Worm (Caenorhabditis elegans) whole organism, L3 larva: Measurements from ENCODE around the gene Y25C1A.7.

Source experiments
- R02D3.7 ChIP-seq: fragments of 150-350 bp; optimal IDR thresholded peaks from 2 replicates; lab custom pipeline; 2014; ENCODE audit warnings: missing biosample characterization, missing genetic modification characterization
- aly-2 ChIP-seq: fragments of 150-350 bp; optimal IDR thresholded peaks from 2 replicates; lab custom pipeline; 2014; ENCODE audit warnings: missing biosample characterization, missing genetic modification characterization
- ama-1 ChIP-seq: fragments of 150-350 bp; optimal IDR thresholded peaks from 2 replicates; lab custom pipeline; 2018
- ceh-28 ChIP-seq: fragments of 150-350 bp; optimal IDR thresholded peaks from 2 replicates; lab custom pipeline; 2014; ENCODE audit warnings: missing biosample characterization, missing genetic modification reagents, missing genetic modification characterization
- ceh-9 ChIP-seq: sonication (generic microtip); optimal IDR thresholded peaks from 2 replicates; lab custom pipeline; 2018; ENCODE audit warnings: missing biosample characterization, missing genetic modification characterization
- daf-12 ChIP-seq: fragments of 150-350 bp; optimal IDR thresholded peaks from 2 replicates; lab custom pipeline; 2014; ENCODE audit warnings: missing biosample characterization, missing genetic modification reagents, missing genetic modification characterization
- egl-27 ChIP-seq: sonication (generic microtip); optimal IDR thresholded peaks from 4 replicates; lab custom pipeline; 2017; ENCODE audit warnings: missing biosample characterization, missing genetic modification reagents, missing genetic modification characterization
- elt-1 ChIP-seq: fragments of 150-350 bp; optimal IDR thresholded peaks from 2 replicates; lab custom pipeline; 2014; ENCODE audit warnings: missing biosample characterization, missing genetic modification characterization
- elt-2 ChIP-seq: sonication (generic microtip); optimal IDR thresholded peaks from 2 replicates; lab custom pipeline; 2016; ENCODE audit warnings: missing genetic modification reagents, mild to moderate bottlenecking, missing genetic modification characterization, missing compliant biosample characterization
- elt-3 ChIP-seq, 3 experiments: fragments of 150-350 bp in 1 of 3; sonication (generic microtip) in 2 of 3; optimal IDR thresholded peaks; 2 replicates in 2 of 3; 4 replicates in 1 of 3; lab custom pipeline; 2014 to 2017; ENCODE audit warnings: missing biosample characterization in 3 of 3, missing genetic modification characterization in 3 of 3
- eor-1 ChIP-seq, 2 experiments: fragments of 150-350 bp; optimal IDR thresholded peaks; 2 replicates each; lab custom pipeline; 2014 to 2018; ENCODE audit warnings: missing biosample characterization in 2 of 2, missing genetic modification characterization in 2 of 2
- hmg-11 ChIP-seq: sonication (generic microtip); optimal IDR thresholded peaks from 2 replicates; lab custom pipeline; 2016; ENCODE audit warnings: missing genetic modification characterization, missing compliant biosample characterization
- lin-15B ChIP-seq: fragments of 150-350 bp; optimal IDR thresholded peaks from 2 replicates; lab custom pipeline; 2014; ENCODE audit warnings: missing biosample characterization, missing genetic modification characterization
- lsy-12 ChIP-seq: sonication (generic microtip); optimal IDR thresholded peaks from 2 replicates; lab custom pipeline; 2016; ENCODE audit warnings: mild to moderate bottlenecking, missing genetic modification characterization, missing compliant biosample characterization
- mdl-1 ChIP-seq: fragments of 150-350 bp; optimal IDR thresholded peaks from 2 replicates; lab custom pipeline; 2014; ENCODE audit warnings: missing biosample characterization, missing genetic modification characterization
- mml-1 ChIP-seq: fragments of 150-350 bp; sonication (generic microtip); optimal IDR thresholded peaks from 3 replicates; lab custom pipeline; 2014; ENCODE audit warnings: missing biosample characterization, missing genetic modification characterization
- nfya-1 ChIP-seq: sonication (generic microtip); optimal IDR thresholded peaks from 2 replicates; lab custom pipeline; 2017; ENCODE audit warnings: missing genetic modification characterization, mild to moderate bottlenecking, missing compliant biosample characterization, antibody characterized with exemption, moderate library complexity; ENCODE audit not compliant: insufficient read depth
- nhr-11 ChIP-seq: fragments of 150-350 bp; optimal IDR thresholded peaks from 2 replicates; lab custom pipeline; 2014; ENCODE audit warnings: missing biosample characterization, missing genetic modification characterization
- nhr-237 ChIP-seq: fragments of 150-350 bp; optimal IDR thresholded peaks from 2 replicates; lab custom pipeline; 2014; ENCODE audit warnings: missing biosample characterization, missing genetic modification characterization
- nhr-25 ChIP-seq: sonication (generic microtip); optimal IDR thresholded peaks from 2 replicates; lab custom pipeline; 2017; ENCODE audit warnings: missing biosample characterization, missing genetic modification characterization
- nhr-28 ChIP-seq: fragments of 150-350 bp; optimal IDR thresholded peaks from 2 replicates; lab custom pipeline; 2014; ENCODE audit warnings: missing biosample characterization, missing genetic modification characterization
- nhr-43 ChIP-seq: sonication (generic microtip); optimal IDR thresholded peaks from 2 replicates; lab custom pipeline; 2016; ENCODE audit warnings: mild to moderate bottlenecking, missing genetic modification characterization, missing compliant biosample characterization; ENCODE audit not compliant: poor library complexity, severe bottlenecking
- nhr-67 ChIP-seq: fragments of 150-350 bp; optimal IDR thresholded peaks from 2 replicates; lab custom pipeline; 2014; ENCODE audit warnings: missing biosample characterization, missing genetic modification characterization
- nhr-76 ChIP-seq: fragments of 150-350 bp; sonication (generic microtip); optimal IDR thresholded peaks from 5 replicates; lab custom pipeline; 2014; ENCODE audit warnings: missing biosample characterization, missing genetic modification characterization
- nhr-77 ChIP-seq: fragments of 150-350 bp; optimal IDR thresholded peaks from 2 replicates; lab custom pipeline; 2014; ENCODE audit warnings: missing biosample characterization, missing genetic modification characterization
- pha-4 ChIP-seq: fragments of 150-350 bp; optimal IDR thresholded peaks from 2 replicates; lab custom pipeline; 2014; ENCODE audit warnings: missing biosample characterization, missing genetic modification reagents, missing genetic modification characterization
- pqm-1 ChIP-seq: fragments of 150-350 bp; optimal IDR thresholded peaks from 2 replicates; lab custom pipeline; 2017; ENCODE audit warnings: missing biosample characterization, missing genetic modification characterization, inconsistent platforms
- sea-2 ChIP-seq: fragments of 150-350 bp; sonication (generic microtip); optimal IDR thresholded peaks from 4 replicates; lab custom pipeline; 2014; ENCODE audit warnings: missing biosample characterization, missing genetic modification reagents, missing genetic modification characterization
- snpc-4 ChIP-seq: fragments of 150-350 bp; optimal IDR thresholded peaks from 2 replicates; lab custom pipeline; 2014; ENCODE audit warnings: missing biosample characterization, missing genetic modification characterization
- unc-39 ChIP-seq: sonication (generic microtip); optimal IDR thresholded peaks from 4 replicates; lab custom pipeline; 2017; ENCODE audit warnings: missing biosample characterization, missing genetic modification characterization
- unc-62 ChIP-seq: fragments of 150-350 bp; sonication (generic microtip); optimal IDR thresholded peaks from 4 replicates; lab custom pipeline; 2014; ENCODE audit warnings: missing biosample characterization, missing genetic modification reagents, missing genetic modification characterization
- zag-1 ChIP-seq: fragments of 150-350 bp; optimal IDR thresholded peaks from 2 replicates; lab custom pipeline; 2014; ENCODE audit warnings: missing biosample characterization, missing genetic modification characterization
- ztf-11 ChIP-seq: fragments of 150-350 bp; optimal IDR thresholded peaks from 2 replicates; lab custom pipeline; 2014; ENCODE audit warnings: missing biosample characterization, missing genetic modification characterization
- ztf-4 ChIP-seq: fragments of 150-350 bp; optimal IDR thresholded peaks from 2 replicates; lab custom pipeline; 2014; ENCODE audit warnings: missing biosample characterization, missing genetic modification characterization

Gene Y25C1A.7

DNA sequence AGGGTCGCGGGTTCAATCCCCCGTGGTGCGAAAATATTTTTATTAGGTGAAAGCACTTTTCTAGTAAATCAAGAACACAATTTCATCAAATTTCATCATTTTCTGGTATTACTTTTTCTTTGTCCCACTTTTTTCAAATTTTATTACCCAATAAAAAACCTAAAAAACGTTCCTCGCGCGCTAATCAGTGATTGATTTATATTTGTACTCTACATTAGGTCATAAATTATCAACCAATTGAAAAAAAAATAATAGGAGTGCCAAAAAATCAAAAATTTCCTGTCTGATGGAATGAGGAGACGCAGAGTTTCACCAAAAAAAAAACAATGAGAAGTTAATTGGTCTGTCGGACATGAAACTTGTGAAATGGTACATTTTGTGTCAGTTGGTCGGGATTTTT is 46.2 kb downstream of the Y25C1A.7 start:
- no peak for TF ChIP-seq lin-15B (tag; lab: Kevin White, UChicago)
- TF ChIP-seq elt-3 (tag; optimal IDR thresholded peaks at IDR 0.05; lab: Kevin White, UChicago), result no peak
- no peak for TF ChIP-seq sea-2 (GFP tag; lab: Kevin White, UChicago)
- TF ChIP-seq unc-39 (tag; lab: Kevin White, UChicago), result no peak
- TF ChIP-seq nhr-76, result no peak
- no peak for TF ChIP-seq aly-2 (tag; lab: Kevin White, UChicago)
- no peak for TF ChIP-seq pha-4 (tag; lab: Kevin White, UChicago)
- TF ChIP-seq egl-27 (tag; lab: Kevin White, UChicago), result no peak
- TF ChIP-seq nhr-43, result no peak
- no peak for TF ChIP-seq nhr-11 (tag; lab: Kevin White, UChicago)
- no peak for TF ChIP-seq mml-1
- no peak for TF ChIP-seq elt-2 (tag; lab: Kevin White, UChicago)
- TF ChIP-seq R02D3.7 (tag; lab: Kevin White, UChicago), result no peak
- no peak for TF ChIP-seq nhr-237 (tag; lab: Kevin White, UChicago)
- TF ChIP-seq nhr-25 (tag; lab: Kevin White, UChicago), result no peak
- TF ChIP-seq snpc-4 (tag; lab: Kevin White, UChicago), result no peak
- TF ChIP-seq nhr-67 (tag; lab: Kevin White, UChicago), result no peak
- no peak for TF ChIP-seq ztf-4 (tag; lab: Kevin White, UChicago)

- TF ChIP-seq mdl-1 (no peak), daf-12 (tag; lab: Kevin White, UChicago) (no peak), ztf-11 (tag; lab: Kevin White, UChicago) (no peak), elt-3 (tag; optimal IDR thresholded peaks at IDR 0.05; lab: Kevin White, UChicago) (no peak), ama-1 (lab: Kevin White, UChicago) (no peak), lsy-12 (no peak), zag-1 (no peak), hmg-11 (tag; lab: Kevin White, UChicago) (no peak), nfya-1 (tag; lab: Kevin White, UChicago) (no peak), nhr-77 (no peak), sea-2 (GFP tag; lab: Kevin White, UChicago) (no peak), elt-1 (no peak)
These were observed 47.4 kb downstream of the Y25C1A.7 start, which contains the start of gene clec-2 for ce11 chrII:3023381-3023935. TSS of gene clec-2 (minus strand) at chrII:3023431.

ce11 chrII:3020899-3021298 is 50.0 kb downstream of the Y25C1A.7 start:
- TF ChIP-seq ceh-9 (tag; lab: Kevin White, UChicago) (no peak), nhr-67 (tag; lab: Kevin White, UChicago) (no peak)
- TF ChIP-seq, all 47 proteins: peak for 0

ce11 chrII:3019807-3020206 is 51.1 kb downstream of the Y25C1A.7 start, which contains the start of gene clec-3:
TSS of gene clec-3 (minus strand) at chrII:3019907.
- TF ChIP-seq lin-15B (tag; lab: Kevin White, UChicago) (no peak), unc-39 (tag; lab: Kevin White, UChicago) (no peak), R02D3.7 (tag; lab: Kevin White, UChicago) (no peak), nhr-77 (no peak), daf-12 (tag; lab: Kevin White, UChicago) (no peak), sea-2 (GFP tag; lab: Kevin White, UChicago) (no peak), egl-27 (tag; lab: Kevin White, UChicago) (no peak), unc-62 (GFP tag; lab: Kevin White, UChicago) (no peak), ztf-11 (tag; lab: Kevin White, UChicago) (no peak), ama-1 (lab: Kevin White, UChicago) (no peak), elt-2 (tag; lab: Kevin White, UChicago) (no peak), ceh-28 (no peak), eor-1 (tag; optimal IDR thresholded peaks at IDR 0.05; lab: Kevin White, UChicago) (no peak), aly-2 (tag; lab: Kevin White, UChicago) (no peak), nfya-1 (tag; lab: Kevin White, UChicago) (no peak)

- TF ChIP-seq nhr-28 (tag; lab: Kevin White, UChicago) (no peak), nfya-1 (tag; lab: Kevin White, UChicago) (peak; percentile 83), elt-2 (tag; lab: Kevin White, UChicago) (peak; percentile 91), pqm-1 (tag; lab: Kevin White, UChicago) (peak; percentile 49)
These were observed 56.5 kb downstream of the Y25C1A.7 start, which contains the start of gene C41H7.2 for ce11 chrII:3014196-3014849. TSS of gene C41H7.2 (plus strand) at chrII:3014817.
